Fruit fly (Drosophila melanogaster): ENCODE measurements around the gene Kaz.

The Kaz gene

DNA sequence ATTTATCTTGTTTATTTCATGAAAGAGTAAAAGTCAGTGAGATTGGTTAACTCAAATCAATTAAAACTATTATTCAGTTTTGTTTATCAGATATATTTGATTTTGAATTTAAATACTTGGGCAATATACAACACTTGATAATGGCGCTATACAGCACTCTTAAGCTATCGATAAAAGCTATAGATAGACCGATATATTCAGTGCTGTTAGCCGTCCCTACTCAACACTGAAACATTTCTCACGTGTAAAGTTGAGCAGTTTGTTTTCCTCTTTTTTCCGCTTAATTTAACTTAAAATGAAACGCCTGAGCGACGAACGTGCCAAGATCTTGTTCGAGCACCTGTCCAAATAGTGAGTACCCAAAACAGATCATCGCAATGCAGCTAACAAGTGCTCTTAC is 20.7 kb upstream of the Kaz start, which contains the start of gene CG7006:
Gene CG7006, plus strand, starts transcription at position 208 of the 400 bp plus-strand sequence.
- TF ChIP-seq gem (tag; optimal IDR thresholded peaks at IDR 0.05) (no peak), tin (GFP tag; optimal IDR thresholded peaks at IDR 0.05) (peak; percentile 71), emc (GFP tag; optimal IDR thresholded peaks at IDR 0.05) (peak; percentile 23), CG17612 (GFP tag; IDR thresholded peaks at IDR 0.05) (peak; percentile 21; the same call in 1 of the 2 replicates), lab (GFP tag; optimal IDR thresholded peaks at IDR 0.05) (no peak), grn (GFP tag; optimal IDR thresholded peaks at IDR 0.05) (no peak), ara (GFP tag; IDR thresholded peaks at IDR 0.05) (peak; percentile 39; the same call in 1 of the 2 replicates), CG1647 (GFP tag; optimal IDR thresholded peaks at IDR 0.05) (peak; percentile 86), Scr (GFP tag; IDR thresholded peaks at IDR 0.05; ENCODE audit: partially characterized antibody) (peak; percentile 75), Xrp1 (GFP tag; IDR thresholded peaks at IDR 0.05) (peak; percentile 79), CG10654 (GFP tag; optimal IDR thresholded peaks at IDR 0.05) (peak; percentile 76), Rx (GFP tag; IDR thresholded peaks at IDR 0.05) (peak; percentile 32; the same call in 1 of the 2 replicates), CG11723 (GFP tag; optimal IDR thresholded peaks at IDR 0.05) (no peak), Aef1 (GFP tag; IDR thresholded peaks at IDR 0.05) (peak; percentile 36; the same call in 1 of the 3 replicates), az2 (GFP tag; optimal IDR thresholded peaks at IDR 0.05) (peak; percentile 45), Oli (tag; optimal IDR thresholded peaks at IDR 0.05) (no peak), run (tag; optimal IDR thresholded peaks at IDR 0.05) (no peak), Pdp1 (GFP tag; optimal IDR thresholded peaks at IDR 0.05) (peak; percentile 65 to 78), esg (GFP tag; conservative IDR thresholded peaks at IDR 0.05) (no peak), ato (GFP tag; IDR thresholded peaks at IDR 0.05; ENCODE audit: partially characterized antibody) (peak; percentile 75), crp (GFP tag; optimal IDR thresholded peaks at IDR 0.05) (peak in 1 of 2 experiments; percentile 41), gsb (GFP tag; IDR thresholded peaks at IDR 0.05) (no peak; the same call in 1 of the 2 replicates), mam (GFP tag; optimal IDR thresholded peaks at IDR 0.05) (peak; percentile 91), tll (GFP tag; optimal IDR thresholded peaks at IDR 0.05) (no peak), CG11504 (tag; optimal IDR thresholded peaks at IDR 0.05) (no peak), CG18764 (GFP tag; optimal IDR thresholded peaks at IDR 0.05) (peak; percentile 73), chif (GFP tag; optimal IDR thresholded peaks at IDR 0.05) (peak; percentile 70 to 72), CG9215 (GFP tag; IDR thresholded peaks at IDR 0.05) (peak; percentile 64; the same call in 1 of the 2 replicates), Oaz (GFP tag; IDR thresholded peaks at IDR 0.05) (no peak), CG16813 (GFP tag; IDR thresholded peaks at IDR 0.05; ENCODE audit: partially characterized antibody) (peak; percentile 79), CG7928 (GFP tag; optimal IDR thresholded peaks at IDR 0.05) (peak; percentile 29), mirr (GFP tag; optimal IDR thresholded peaks at IDR 0.05) (peak; percentile 32), Lpt (GFP tag; optimal IDR thresholded peaks at IDR 0.05) (no peak), pita (GFP tag; optimal IDR thresholded peaks at IDR 0.05) (no peak), tna (GFP tag; IDR thresholded peaks at IDR 0.05; ENCODE audit: partially characterized antibody) (peak; percentile 44; the same call in 1 of the 2 replicates), Sox102F (GFP tag; optimal IDR thresholded peaks at IDR 0.05) (no peak), D19A (tag; optimal IDR thresholded peaks at IDR 0.05) (no peak), CG10979 (tag; optimal IDR thresholded peaks at IDR 0.05) (peak; percentile 16), ems (GFP tag; optimal IDR thresholded peaks at IDR 0.05) (peak; percentile 69), bigmax (GFP tag; optimal IDR thresholded peaks at IDR 0.05) (no peak), Fer1 (GFP tag; optimal IDR thresholded peaks at IDR 0.05) (no peak), CG6683 (GFP tag; optimal IDR thresholded peaks at IDR 0.05) (no peak), Hr78 (GFP tag; optimal IDR thresholded peaks at IDR 0.05) (no peak), ftz-f1 (GFP tag; optimal IDR thresholded peaks at IDR 0.05) (no peak), Hand (GFP tag; optimal IDR thresholded peaks at IDR 0.05) (no peak), nom (GFP tag; optimal IDR thresholded peaks at IDR 0.05) (no peak), Stat92E (GFP tag; optimal IDR thresholded peaks at IDR 0.05) (no peak), ac (GFP tag; optimal IDR thresholded peaks at IDR 0.05) (no peak), vvl (GFP tag; IDR thresholded peaks at IDR 0.05) (peak; percentile 88)

Data from whole organism, embryonic.